Fruit fly (Drosophila melanogaster) whole organism, prepupa: ENCODE results near the gene disco-r.

Experiments
- Blimp-1 ChIP-seq: fragments of 200-800 bp; sonication (Bioruptor generic); optimal IDR thresholded peaks from 3 replicates; lab custom pipeline; 2017; ENCODE audit warnings: missing biosample characterization, missing genetic modification characterization, mild to moderate bottlenecking, moderate library complexity, missing genetic modification reagents
- CG11294 ChIP-seq: fragments of 200-800 bp; sonication (Bioruptor generic); IDR thresholded peaks from 2 replicates; pipeline ENCODE4 v1.3.6; 2022; ENCODE audit warnings: missing biosample characterization, missing genetic modification characterization
- CG11762 ChIP-seq: fragments of 200-800 bp; sonication (Bioruptor generic); optimal IDR thresholded peaks from 3 replicates; lab custom pipeline; 2016; ENCODE audit warnings: missing biosample characterization, missing genetic modification characterization; ENCODE audit not compliant: insufficient read depth
- CG11902 ChIP-seq: fragments of 200-800 bp; sonication (Bioruptor generic); optimal IDR thresholded peaks from 3 replicates; lab custom pipeline; 2016; ENCODE audit warnings: missing biosample characterization, missing genetic modification characterization
- CG15336 ChIP-seq: fragments of 200-800 bp; sonication (Bioruptor generic); IDR thresholded peaks from 2 replicates; pipeline ENCODE4 v1.3.6; 2022; ENCODE audit warnings: missing biosample characterization, missing genetic modification characterization
- CG1621 ChIP-seq: fragments of 200-800 bp; sonication (Bioruptor generic); optimal IDR thresholded peaks from 3 replicates; lab custom pipeline; 2018; ENCODE audit warnings: missing biosample characterization, mild to moderate bottlenecking, missing genetic modification characterization
- CG16779 ChIP-seq: fragments of 200-800 bp; sonication (Bioruptor generic); optimal IDR thresholded peaks from 3 replicates; lab custom pipeline; 2017; ENCODE audit warnings: missing biosample characterization, mild to moderate bottlenecking, missing genetic modification characterization
- CG3032 ChIP-seq: fragments of 200-800 bp; optimal IDR thresholded peaks from 2 replicates; lab custom pipeline; 2019; ENCODE audit warnings: missing biosample characterization, mild to moderate bottlenecking, missing genetic modification characterization, moderate library complexity
- CG31627 ChIP-seq: fragments of 200-800 bp; sonication (Bioruptor generic); optimal IDR thresholded peaks from 3 replicates; lab custom pipeline; 2016; ENCODE audit warnings: missing biosample characterization, missing genetic modification characterization
- CG32006 ChIP-seq: fragments of 200-800 bp; sonication (Bioruptor generic); optimal IDR thresholded peaks from 3 replicates; lab custom pipeline; 2017; ENCODE audit warnings: missing biosample characterization, mild to moderate bottlenecking, missing genetic modification characterization
- CG3919 ChIP-seq: fragments of 200-800 bp; sonication (Bioruptor generic); optimal IDR thresholded peaks from 3 replicates; lab custom pipeline; 2016; ENCODE audit warnings: missing biosample characterization, missing genetic modification characterization
- CG4318 ChIP-seq: fragments of 200-800 bp; sonication (Bioruptor generic); optimal IDR thresholded peaks from 3 replicates; lab custom pipeline; 2017; ENCODE audit warnings: missing biosample characterization, mild to moderate bottlenecking, missing genetic modification characterization
- CG6163 ChIP-seq: fragments of 200-800 bp; sonication (Bioruptor generic); IDR thresholded peaks from 3 replicates; pipeline ENCODE4 v1.3.6; 2022; ENCODE audit warnings: missing biosample characterization, missing genetic modification characterization
- CG6276 ChIP-seq: fragments of 200-800 bp; sonication (Bioruptor generic); optimal IDR thresholded peaks from 2 replicates; lab custom pipeline; 2017; ENCODE audit warnings: missing biosample characterization, mild to moderate bottlenecking, missing genetic modification characterization
- CG6808 ChIP-seq: fragments of 200-800 bp; sonication (Bioruptor generic); optimal IDR thresholded peaks from 3 replicates; lab custom pipeline; 2017; ENCODE audit warnings: missing biosample characterization, missing genetic modification characterization, mild to moderate bottlenecking, moderate library complexity, missing genetic modification reagents
- CG6854 ChIP-seq: fragments of 200-800 bp; sonication (Bioruptor generic); optimal IDR thresholded peaks from 2 replicates; lab custom pipeline; 2017; ENCODE audit warnings: missing biosample characterization, mild to moderate bottlenecking, missing genetic modification characterization
- CG7368 ChIP-seq: fragments of 200-800 bp; sonication (Bioruptor generic); optimal IDR thresholded peaks from 3 replicates; lab custom pipeline; 2016; ENCODE audit warnings: missing biosample characterization, missing genetic modification characterization
- CG8119 ChIP-seq: fragments of 200-800 bp; sonication (Bioruptor generic); IDR thresholded peaks from 3 replicates; pipeline ENCODE4 v1.3.6; 2022; ENCODE audit warnings: missing biosample characterization, missing genetic modification characterization
- CG8319 ChIP-seq: fragments of 200-800 bp; sonication (Bioruptor generic); optimal IDR thresholded peaks from 3 replicates; lab custom pipeline; 2016; ENCODE audit warnings: missing biosample characterization, missing genetic modification characterization
- CG9139 ChIP-seq: fragments of 200-800 bp; sonication (Bioruptor generic); optimal IDR thresholded peaks from 3 replicates; lab custom pipeline; 2017; ENCODE audit warnings: missing biosample characterization, mild to moderate bottlenecking, missing genetic modification characterization
- Eip75B ChIP-seq: fragments of 200-800 bp; sonication (Bioruptor generic); optimal IDR thresholded peaks from 3 replicates; lab custom pipeline; 2016; ENCODE audit warnings: missing biosample characterization, missing genetic modification characterization
- Eip78C ChIP-seq: fragments of 200-800 bp; sonication (Bioruptor generic); peaks from one replicate; lab custom pipeline; 2016; ENCODE audit warnings: missing biosample characterization, missing genetic modification characterization
- Ets21C ChIP-seq: fragments of 200-800 bp; sonication (Bioruptor generic); optimal IDR thresholded peaks from 3 replicates; lab custom pipeline; 2016; ENCODE audit warnings: missing biosample characterization, missing genetic modification characterization
- Ets96B ChIP-seq: fragments of 200-800 bp; optimal IDR thresholded peaks from 2 replicates; lab custom pipeline; 2019; ENCODE audit warnings: missing biosample characterization, mild to moderate bottlenecking, missing genetic modification characterization, moderate library complexity
- Hr38 ChIP-seq: sonication (Bioruptor generic); optimal IDR thresholded peaks from 2 replicates; lab custom pipeline; 2016; ENCODE audit warnings: missing biosample characterization, missing genetic modification characterization
- Hr39 ChIP-seq: fragments of 200-800 bp; sonication (Bioruptor generic); optimal IDR thresholded peaks from 2 replicates; lab custom pipeline; 2016; ENCODE audit warnings: missing biosample characterization, missing genetic modification characterization
- Hr4 ChIP-seq: fragments of 200-800 bp; sonication (Bioruptor generic); optimal IDR thresholded peaks from 3 replicates; lab custom pipeline; 2016; ENCODE audit warnings: missing biosample characterization, missing genetic modification characterization
- Lpt ChIP-seq: fragments of 200-800 bp; sonication (Bioruptor generic); optimal IDR thresholded peaks from 3 replicates; lab custom pipeline; 2016; ENCODE audit warnings: missing biosample characterization, missing genetic modification characterization
- Met ChIP-seq: fragments of 200-800 bp; sonication (Bioruptor generic); optimal IDR thresholded peaks from 3 replicates; lab custom pipeline; 2016; ENCODE audit warnings: missing biosample characterization, missing genetic modification characterization
- OdsH ChIP-seq: fragments of 200-800 bp; sonication (Bioruptor generic); optimal IDR thresholded peaks from 3 replicates; lab custom pipeline; 2016; ENCODE audit warnings: missing biosample characterization, missing genetic modification characterization
- Smox ChIP-seq: fragments of 200-800 bp; sonication (Bioruptor generic); optimal IDR thresholded peaks from 3 replicates; lab custom pipeline; 2016; ENCODE audit warnings: missing biosample characterization, missing genetic modification characterization
- Sox102F ChIP-seq: fragments of 200-800 bp; sonication (Bioruptor generic); optimal IDR thresholded peaks from 2 replicates; lab custom pipeline; 2016; ENCODE audit warnings: missing biosample characterization, mild to moderate bottlenecking, missing genetic modification characterization
- Sox14 ChIP-seq: fragments of 200-800 bp; sonication (Bioruptor generic); optimal IDR thresholded peaks from 3 replicates; lab custom pipeline; 2016; ENCODE audit warnings: missing biosample characterization, missing genetic modification characterization
- Sox15 ChIP-seq: fragments of 200-800 bp; sonication (Bioruptor generic); optimal IDR thresholded peaks from 3 replicates; lab custom pipeline; 2016; ENCODE audit warnings: missing biosample characterization, missing genetic modification characterization
- achi ChIP-seq: fragments of 200-800 bp; sonication (Bioruptor generic); optimal IDR thresholded peaks from 3 replicates; lab custom pipeline; 2016; ENCODE audit warnings: missing biosample characterization, missing genetic modification characterization
- acj6 ChIP-seq: fragments of 200-800 bp; sonication (Bioruptor generic); optimal IDR thresholded peaks from 3 replicates; lab custom pipeline; 2016; ENCODE audit warnings: missing biosample characterization, missing genetic modification characterization
- cyc ChIP-seq: fragments of 200-800 bp; sonication (Bioruptor generic); optimal IDR thresholded peaks from 3 replicates; lab custom pipeline; 2016; ENCODE audit warnings: missing biosample characterization, missing genetic modification characterization
- dac ChIP-seq: fragments of 200-800 bp; sonication (Bioruptor generic); optimal IDR thresholded peaks from 2 replicates; lab custom pipeline; 2017; ENCODE audit warnings: missing biosample characterization, mild to moderate bottlenecking, missing genetic modification characterization
- dsx ChIP-seq: fragments of 200-800 bp; optimal IDR thresholded peaks from 3 replicates; lab custom pipeline; 2019; ENCODE audit warnings: missing biosample characterization, mild to moderate bottlenecking, missing genetic modification characterization, moderate library complexity; ENCODE audit not compliant: poor library complexity, severe bottlenecking
- eg ChIP-seq: fragments of 200-800 bp; sonication (Bioruptor generic); IDR thresholded peaks from 3 replicates; pipeline ENCODE4 v1.3.6; 2022; ENCODE audit warnings: missing biosample characterization, missing genetic modification characterization
- fd85E ChIP-seq: fragments of 200-800 bp; sonication (Bioruptor generic); optimal IDR thresholded peaks from 3 replicates; lab custom pipeline; 2016; ENCODE audit warnings: missing biosample characterization, missing genetic modification characterization
- fkh ChIP-seq: fragments of 200-800 bp; sonication (Bioruptor generic); optimal IDR thresholded peaks from 3 replicates; lab custom pipeline; 2017; ENCODE audit warnings: missing biosample characterization, mild to moderate bottlenecking, missing genetic modification characterization, moderate library complexity
- lz ChIP-seq: fragments of 200-800 bp; sonication (Bioruptor generic); optimal IDR thresholded peaks from 3 replicates; lab custom pipeline; 2016; ENCODE audit warnings: missing biosample characterization, missing genetic modification characterization
- pdm3 ChIP-seq: fragments of 200-800 bp; sonication (Bioruptor generic); optimal IDR thresholded peaks from 3 replicates; lab custom pipeline; 2016; ENCODE audit warnings: missing biosample characterization, missing genetic modification characterization
- ss ChIP-seq, 2 experiments: fragments of 200-800 bp; sonication (Bioruptor generic); optimal IDR thresholded peaks; 2 replicates in 1 of 2; 3 replicates in 1 of 2; lab custom pipeline; 2017 to 2018; ENCODE audit warnings: mild to moderate bottlenecking in 2 of 2, missing biosample characterization in 2 of 2, missing genetic modification characterization in 2 of 2, moderate library complexity in 1 of 2
- svp ChIP-seq: fragments of 200-800 bp; sonication (Bioruptor generic); peaks from one replicate; lab custom pipeline; 2016; ENCODE audit warnings: missing biosample characterization, missing genetic modification characterization
- topi ChIP-seq: fragments of 200-800 bp; sonication (Bioruptor generic); optimal IDR thresholded peaks from 3 replicates; lab custom pipeline; 2016; ENCODE audit warnings: missing biosample characterization, missing genetic modification characterization
- vri ChIP-seq: fragments of 200-800 bp; sonication (Bioruptor generic); optimal IDR thresholded peaks from 3 replicates; lab custom pipeline; 2016; ENCODE audit warnings: missing biosample characterization, mild to moderate bottlenecking, missing genetic modification characterization

Gene disco-r

DNA sequence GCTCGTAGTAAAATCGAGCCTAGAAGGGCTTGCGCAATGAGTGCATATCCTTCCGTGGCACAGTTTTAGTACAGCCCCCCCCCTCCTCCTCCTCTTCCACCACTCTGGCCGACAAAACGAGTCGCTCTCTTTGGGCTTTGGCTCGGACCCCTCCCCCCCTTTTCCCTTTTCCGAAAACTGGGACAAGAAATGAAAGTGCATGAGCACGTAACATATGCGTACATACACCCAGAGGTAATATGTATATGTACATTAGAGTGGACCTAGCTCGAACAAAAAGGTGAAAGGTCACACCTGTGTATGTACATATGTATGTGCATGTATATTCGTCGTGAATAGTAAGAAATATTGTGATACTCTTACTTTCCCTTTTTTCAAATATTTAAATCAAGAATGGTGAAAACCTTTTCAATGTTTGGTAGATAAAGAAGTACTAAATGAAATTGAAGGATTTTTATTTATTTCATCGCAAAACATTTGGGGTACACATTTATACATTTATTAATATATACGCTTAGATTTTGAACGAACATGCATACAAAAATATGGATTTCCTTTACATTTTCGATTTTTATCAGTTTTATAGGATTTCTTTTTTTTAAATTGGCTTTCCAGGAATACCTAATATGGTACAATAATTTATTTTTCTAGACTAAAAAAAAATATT is 56.0 kb downstream of the disco-r start (continued):
- no peak for TF ChIP-seq CG11762
- no peak for TF ChIP-seq CG3919
- TF ChIP-seq Ets21C (GFP tag; lab: Kevin White, UChicago), result no peak
- TF ChIP-seq cyc (GFP tag; lab: Kevin White, UChicago), result no peak
- peak; percentile 23 for TF ChIP-seq pdm3 (GFP tag; lab: Kevin White, UChicago)
- no peak for TF ChIP-seq dsx (GFP tag; lab: Kevin White, UChicago)
- TF ChIP-seq OdsH (GFP tag; lab: Kevin White, UChicago), result peak; percentile 13
- no peak for TF ChIP-seq lz (GFP tag; lab: Kevin White, UChicago)
- TF ChIP-seq eg (GFP tag; lab: Robert Waterston, UW), result 0 out of 3 replicates have a peak, but pooled peaks have one; percentile 19
- peak; percentile 11 for TF ChIP-seq CG6276 (GFP tag; lab: Kevin White, UChicago)
- TF ChIP-seq fd85E (GFP tag; lab: Kevin White, UChicago), result no peak
- TF ChIP-seq CG15336 (GFP tag; lab: Robert Waterston, UW), result peak; percentile 41
- no peak for TF ChIP-seq CG1621 (tag; lab: Kevin White, UChicago)
- peak; percentile 65 for TF ChIP-seq Eip78C (GFP tag; lab: Kevin White, UChicago)
- TF ChIP-seq Met, result peak; percentile 42
- TF ChIP-seq svp (GFP tag; lab: Kevin White, UChicago), result peak; percentile 78
- no peak for TF ChIP-seq Sox102F (GFP tag; lab: Kevin White, UChicago)
- TF ChIP-seq CG8319 (GFP tag; lab: Kevin White, UChicago), result no peak
- no peak for TF ChIP-seq Hr39 (GFP tag; lab: Kevin White, UChicago)
- no peak for TF ChIP-seq CG11902
- TF ChIP-seq Lpt (GFP tag; lab: Kevin White, UChicago), result no peak
- no peak for TF ChIP-seq CG7368
- TF ChIP-seq CG16779, result no peak
- TF ChIP-seq Ets96B (tag; lab: Kevin White, UChicago), result peak; percentile 16
- no peak for TF ChIP-seq topi (GFP tag; lab: Kevin White, UChicago)
- peak; percentile 90 for TF ChIP-seq Blimp-1 (GFP tag; lab: Kevin White, UChicago)
- TF ChIP-seq Hr4, result no peak
- no peak for TF ChIP-seq dac (GFP tag; lab: Kevin White, UChicago)
- TF ChIP-seq CG11294 (GFP tag; lab: Robert Waterston, UW), result no peak
- peak; percentile 62; the same call in 2 of the 3 replicates for TF ChIP-seq CG6163
- no peak for TF ChIP-seq CG4318 (GFP tag; lab: Kevin White, UChicago)
- peak; percentile 26 for TF ChIP-seq CG32006 (GFP tag; lab: Kevin White, UChicago)
- TF ChIP-seq vri (GFP tag; lab: Kevin White, UChicago), result peak; percentile 31
- TF ChIP-seq CG9139 (GFP tag; lab: Kevin White, UChicago), result no peak
- no peak for TF ChIP-seq CG31627 (GFP tag; lab: Kevin White, UChicago)
- TF ChIP-seq Sox14 (GFP tag; lab: Kevin White, UChicago), result peak; percentile 17
- TF ChIP-seq Sox15 (GFP tag; lab: Kevin White, UChicago), result no peak
- TF ChIP-seq Hr38, result no peak
- TF ChIP-seq CG6808 (GFP tag; lab: Kevin White, UChicago), result no peak

DNA sequence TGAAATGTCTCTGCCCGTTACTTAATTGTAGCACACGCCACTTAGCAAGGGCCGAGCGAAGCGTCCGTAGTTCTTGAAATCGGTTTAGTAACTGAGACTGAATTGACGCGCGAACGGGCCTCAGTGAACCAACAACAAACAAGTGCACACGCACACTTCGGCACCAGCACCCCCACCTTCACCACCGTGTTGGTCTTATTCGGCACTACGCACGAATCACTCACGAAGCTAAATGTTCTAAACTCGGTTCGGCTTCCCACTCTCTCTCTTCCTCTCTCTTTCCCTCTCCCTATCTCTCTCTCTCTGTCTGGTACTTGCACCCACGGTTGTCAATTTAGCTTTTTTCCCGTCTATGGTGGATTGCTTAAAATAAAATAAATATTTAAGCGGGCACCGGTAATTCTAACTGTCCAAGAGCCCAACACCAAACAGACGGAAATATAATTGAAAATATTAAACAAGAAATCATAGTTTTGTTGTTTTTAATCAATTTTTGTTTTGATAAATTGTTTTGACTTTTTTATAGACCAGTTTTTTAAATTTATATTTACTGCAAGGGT is 57.3 kb downstream of the disco-r start, which contains the start of gene Tob:
Gene Tob, minus strand, starts transcription at position 65 of the 560 bp plus-strand sequence.
- TF ChIP-seq CG3032 (tag; lab: Kevin White, UChicago), result peak; percentile 10
- TF ChIP-seq CG6808 (GFP tag; lab: Kevin White, UChicago), result peak; percentile 32
- peak; percentile 27 for TF ChIP-seq pdm3 (GFP tag; lab: Kevin White, UChicago)
- peak; percentile 18; the same call in 1 of the 3 replicates for TF ChIP-seq CG8119 (GFP tag; lab: Robert Waterston, UW)
- peak; percentile 68 for TF ChIP-seq Eip78C (GFP tag; lab: Kevin White, UChicago)
- TF ChIP-seq CG6854 (GFP tag; lab: Kevin White, UChicago), result peak; percentile 29
- TF ChIP-seq Met, result peak; percentile 56
- TF ChIP-seq CG15336 (GFP tag; lab: Robert Waterston, UW), result no peak
- TF ChIP-seq CG7368, result peak; percentile 34
- TF ChIP-seq Smox (GFP tag; lab: Kevin White, UChicago), result peak; percentile 21
- peak; percentile 29 for TF ChIP-seq Eip75B
- peak; percentile 68; the same call in 2 of the 3 replicates for TF ChIP-seq eg (GFP tag; lab: Robert Waterston, UW)
- TF ChIP-seq OdsH (GFP tag; lab: Kevin White, UChicago), result peak; percentile 25
- TF ChIP-seq dsx (GFP tag; lab: Kevin White, UChicago), result peak; percentile 50
- TF ChIP-seq ss (GFP tag; optimal IDR thresholded peaks at IDR 0.05; lab: Kevin White, UChicago), result peak; percentile 45 to 53
- peak; percentile 69; the same call in 1 of the 3 replicates for TF ChIP-seq CG6163
- TF ChIP-seq acj6 (GFP tag; lab: Kevin White, UChicago), result no peak
- TF ChIP-seq fkh (GFP tag; lab: Kevin White, UChicago), result peak; percentile 60
- TF ChIP-seq Sox14 (GFP tag; lab: Kevin White, UChicago), result peak; percentile 15
- no peak for TF ChIP-seq dac (GFP tag; lab: Kevin White, UChicago)
- TF ChIP-seq CG11902, result no peak
- no peak for TF ChIP-seq achi
